Fruit fly (Drosophila melanogaster) whole organism, embryonic: ENCODE data around the gene CG4313.
A peak's percentile ranks its signal among the peaks of the same experiment; 100 is the strongest.

Experiments used
- Abd-B ChIP-seq: fragments of 200-800 bp; sonication (Bioruptor generic); optimal IDR thresholded peaks from 2 replicates; lab custom pipeline; 2018; ENCODE audit warnings: missing biosample characterization, mild to moderate bottlenecking, missing genetic modification characterization, moderate library complexity
- Atf3 ChIP-seq: fragments of 200-800 bp; sonication (Bioruptor generic); optimal IDR thresholded peaks from 3 replicates; lab custom pipeline; 2016; ENCODE audit warnings: missing biosample characterization, missing genetic modification characterization
- Bdp1 ChIP-seq: fragments of 200-800 bp; sonication (Bioruptor generic); optimal IDR thresholded peaks from 3 replicates; lab custom pipeline; 2016; ENCODE audit warnings: missing biosample characterization, missing genetic modification characterization
- C15 ChIP-seq: fragments of 200-800 bp; sonication (Bioruptor generic); IDR thresholded peaks from 3 replicates; pipeline ENCODE4 v1.3.6; 2022; ENCODE audit warnings: missing biosample characterization, missing genetic modification characterization
- CG10274 ChIP-seq: fragments of 200-800 bp; sonication (Bioruptor generic); optimal IDR thresholded peaks from 3 replicates; lab custom pipeline; 2017; ENCODE audit warnings: missing biosample characterization, mild to moderate bottlenecking, missing genetic modification characterization
- CG11696 ChIP-seq: fragments of 200-800 bp; sonication (Bioruptor generic); IDR thresholded peaks from 2 replicates; pipeline ENCODE4 v1.3.6; 2022; ENCODE audit warnings: missing biosample characterization, missing genetic modification characterization
- CG11723 ChIP-seq: fragments of 200-800 bp; sonication (Bioruptor generic); optimal IDR thresholded peaks from 2 replicates; lab custom pipeline; 2017; ENCODE audit warnings: missing biosample characterization, mild to moderate bottlenecking, missing genetic modification characterization
- CG14667 ChIP-seq: fragments of 200-800 bp; sonication (Bioruptor generic); IDR thresholded peaks from 2 replicates; pipeline ENCODE4 v1.3.6; 2022; ENCODE audit warnings: missing biosample characterization, missing genetic modification characterization
- CG18011 ChIP-seq: fragments of 200-800 bp; sonication (Bioruptor generic); optimal IDR thresholded peaks from 2 replicates; lab custom pipeline; 2017; ENCODE audit warnings: missing biosample characterization, missing genetic modification characterization, mild to moderate bottlenecking, moderate library complexity, missing genotype
- CG18619 ChIP-seq: fragments of 200-800 bp; sonication (Bioruptor generic); optimal IDR thresholded peaks from 3 replicates; lab custom pipeline; 2017; ENCODE audit warnings: missing biosample characterization, mild to moderate bottlenecking, missing genetic modification characterization
- CG32532 ChIP-seq: fragments of 200-800 bp; sonication (Bioruptor generic); IDR thresholded peaks from 2 replicates; pipeline ENCODE4 v1.3.6; 2022; ENCODE audit warnings: missing biosample characterization, missing genetic modification characterization
- CG33213 ChIP-seq: fragments of 200-800 bp; sonication (Bioruptor generic); optimal IDR thresholded peaks from 3 replicates; lab custom pipeline; 2016; ENCODE audit warnings: missing biosample characterization, missing genetic modification characterization
- CG3726 ChIP-seq: fragments of 200-800 bp; sonication (Bioruptor generic); IDR thresholded peaks from 3 replicates; pipeline ENCODE4, ENCODE4 v1.3.6; 2022; ENCODE audit warnings: missing biosample characterization, missing genetic modification characterization
- CG42726 ChIP-seq: fragments of 200-800 bp; sonication (Bioruptor generic); IDR thresholded peaks from 2 replicates; pipeline ENCODE4 v1.3.6; 2022; ENCODE audit warnings: missing biosample characterization, missing genetic modification characterization; ENCODE audit not compliant: partially characterized antibody
- CG4282 ChIP-seq: fragments of 200-800 bp; sonication (Bioruptor generic); optimal IDR thresholded peaks from 2 replicates; lab custom pipeline; 2016; ENCODE audit warnings: missing biosample characterization, missing genetic modification characterization
- CG4424 ChIP-seq: fragments of 200-800 bp; sonication (Bioruptor generic); optimal IDR thresholded peaks from 3 replicates; lab custom pipeline; 2016; ENCODE audit warnings: missing biosample characterization, missing genetic modification characterization
- CG6654 ChIP-seq: fragments of 200-800 bp; sonication (Bioruptor generic); optimal IDR thresholded peaks from 2 replicates; lab custom pipeline; 2017; ENCODE audit warnings: missing biosample characterization, mild to moderate bottlenecking, missing genetic modification characterization
- CG6813 ChIP-seq: fragments of 200-800 bp; sonication (Bioruptor generic); optimal IDR thresholded peaks from 2 replicates; lab custom pipeline; 2017; ENCODE audit warnings: missing biosample characterization, missing genetic modification characterization, mild to moderate bottlenecking, moderate library complexity, missing genetic modification reagents
- CG8290 ChIP-seq, 3 experiments: fragments of 200-800 bp; sonication (Bioruptor generic); optimal IDR thresholded peaks; 2 replicates each; lab custom pipeline; 2016 to 2019; ENCODE audit warnings: missing biosample characterization in 3 of 3, missing genetic modification characterization in 3 of 3, mild to moderate bottlenecking in 2 of 3, moderate library complexity in 1 of 3
- CG8359 ChIP-seq: fragments of 200-800 bp; sonication (Bioruptor generic); optimal IDR thresholded peaks from 2 replicates; lab custom pipeline; 2017; ENCODE audit warnings: missing biosample characterization, mild to moderate bottlenecking, missing genetic modification characterization, borderline replicate concordance
- CG9215 ChIP-seq: fragments of 200-800 bp; sonication (Bioruptor generic); IDR thresholded peaks from 2 replicates; pipeline ENCODE4 v1.3.6; 2022; ENCODE audit warnings: missing biosample characterization, missing genetic modification characterization
- CG9797 ChIP-seq: fragments of 200-800 bp; sonication (Bioruptor generic); optimal IDR thresholded peaks from 3 replicates; lab custom pipeline; 2018; ENCODE audit warnings: missing biosample characterization, mild to moderate bottlenecking, missing genetic modification characterization
- Camta ChIP-seq: fragments of 200-800 bp; sonication (Bioruptor generic); optimal IDR thresholded peaks from 2 replicates; lab custom pipeline; 2016; ENCODE audit warnings: missing biosample characterization, missing genetic modification characterization
- D19B ChIP-seq: fragments of 200-800 bp; sonication (Bioruptor generic); optimal IDR thresholded peaks from 2 replicates; lab custom pipeline; 2017; ENCODE audit warnings: missing biosample characterization, mild to moderate bottlenecking, missing genetic modification characterization
- Dfd ChIP-seq, 2 experiments: fragments of >200 bp; optimal IDR thresholded peaks; 2 replicates each; lab custom pipeline; 2017; ENCODE audit warnings: missing biosample characterization in 2 of 2, missing genetic modification characterization in 2 of 2
- Dll ChIP-seq: fragments of 200-800 bp; sonication (Bioruptor generic); IDR thresholded peaks from 4 replicates; pipeline ENCODE4 v1.3.6; 2022; ENCODE audit warnings: missing biosample characterization, missing genetic modification characterization; ENCODE audit not compliant: partially characterized antibody
- Dref ChIP-seq: fragments of 200-800 bp; sonication (Bioruptor generic); IDR thresholded peaks from 2 replicates; pipeline ENCODE4 v1.3.6; 2022; ENCODE audit warnings: missing biosample characterization, missing genetic modification characterization
- H15 ChIP-seq: fragments of 200-800 bp; sonication (Bioruptor generic); IDR thresholded peaks from 3 replicates; pipeline ENCODE4 v1.3.6; 2022; ENCODE audit warnings: missing biosample characterization, missing genetic modification characterization
- Hsf ChIP-seq: fragments of 200-800 bp; sonication (Bioruptor generic); optimal IDR thresholded peaks from 3 replicates; lab custom pipeline; 2016; ENCODE audit warnings: missing biosample characterization, missing genetic modification characterization
- Nf-YB ChIP-seq: fragments of 200-800 bp; sonication (Bioruptor generic); optimal IDR thresholded peaks from 3 replicates; lab custom pipeline; 2019; ENCODE audit warnings: missing biosample characterization, mild to moderate bottlenecking, missing genetic modification characterization, moderate library complexity
- Nf-YC ChIP-seq: fragments of 200-800 bp; optimal IDR thresholded peaks from 3 replicates; lab custom pipeline; 2019; ENCODE audit warnings: missing biosample characterization, mild to moderate bottlenecking, missing genetic modification characterization, moderate library complexity
- ab ChIP-seq: fragments of 200-800 bp; sonication (Bioruptor generic); optimal IDR thresholded peaks from 2 replicates; lab custom pipeline; 2016; ENCODE audit warnings: missing biosample characterization, missing genetic modification characterization
- ase ChIP-seq: fragments of 200-800 bp; sonication (Bioruptor generic); IDR thresholded peaks from 3 replicates; pipeline ENCODE4 v1.3.6; 2022; ENCODE audit warnings: missing biosample characterization, missing genetic modification characterization
- cg ChIP-seq: fragments of 200-800 bp; sonication (Bioruptor generic); optimal IDR thresholded peaks from 3 replicates; lab custom pipeline; 2019; ENCODE audit warnings: missing biosample characterization, mild to moderate bottlenecking, missing genetic modification characterization, moderate library complexity
- chn ChIP-seq: fragments of 200-800 bp; sonication (Bioruptor generic); optimal IDR thresholded peaks from 2 replicates; lab custom pipeline; 2016; ENCODE audit warnings: missing biosample characterization, missing genetic modification characterization
- crol ChIP-seq: fragments of 200-800 bp; sonication (Bioruptor generic); IDR thresholded peaks from 2 replicates; pipeline ENCODE4 v1.3.6; 2022; ENCODE audit warnings: missing biosample characterization, missing genetic modification characterization
- disco-r ChIP-seq: fragments of 200-800 bp; sonication (Bioruptor generic); optimal IDR thresholded peaks from 2 replicates; lab custom pipeline; 2016; ENCODE audit warnings: missing biosample characterization, missing genetic modification characterization
- dpn ChIP-seq, 2 experiments: fragments of 200-800 bp; sonication (Bioruptor generic); optimal IDR thresholded peaks; 3 replicates each; lab custom pipeline; 2016; ENCODE audit warnings: missing biosample characterization in 2 of 2, missing genetic modification characterization in 2 of 2
- dysf ChIP-seq: fragments of 200-800 bp; sonication (Bioruptor generic); IDR thresholded peaks from 3 replicates; pipeline ENCODE4 v1.3.6; 2022; ENCODE audit warnings: missing biosample characterization, missing genetic modification characterization
- gcm ChIP-seq: fragments of 200-800 bp; sonication (Bioruptor generic); optimal IDR thresholded peaks from 2 replicates; lab custom pipeline; 2019; ENCODE audit warnings: missing biosample characterization, mild to moderate bottlenecking, missing genetic modification characterization, moderate library complexity
- gsb-n ChIP-seq: fragments of 200-800 bp; sonication (Bioruptor generic); optimal IDR thresholded peaks from 3 replicates; lab custom pipeline; 2018; ENCODE audit warnings: missing biosample characterization, mild to moderate bottlenecking, missing genetic modification characterization
- knrl ChIP-seq: fragments of 200-800 bp; sonication (Bioruptor generic); IDR thresholded peaks from 3 replicates; pipeline ENCODE4 v1.3.6; 2022; ENCODE audit warnings: missing biosample characterization, missing genetic modification characterization; ENCODE audit not compliant: partially characterized antibody
- lola ChIP-seq, 3 experiments: fragments of >200 bp in 2 of 3; fragments of 200-800 bp in 1 of 3; sonication (Bioruptor generic) in 1 of 3; optimal IDR thresholded peaks; 2 replicates each; lab custom pipeline; 2017 to 2019; ENCODE audit warnings: missing biosample characterization in 3 of 3, missing genetic modification characterization in 3 of 3, mild to moderate bottlenecking in 1 of 3, moderate library complexity in 1 of 3
- nerfin-1 ChIP-seq: fragments of 200-800 bp; sonication (Bioruptor generic); optimal IDR thresholded peaks from 3 replicates; lab custom pipeline; 2019; ENCODE audit warnings: missing biosample characterization, mild to moderate bottlenecking, missing genetic modification characterization, moderate library complexity
- nmo ChIP-seq: fragments of 200-800 bp; sonication (Bioruptor generic); optimal IDR thresholded peaks from 2 replicates; lab custom pipeline; 2018; ENCODE audit warnings: missing biosample characterization, mild to moderate bottlenecking, missing genetic modification characterization, moderate library complexity
- peb ChIP-seq: fragments of 200-800 bp; sonication (Bioruptor generic); IDR thresholded peaks from 2 replicates; pipeline ENCODE4 v1.3.6; 2022; ENCODE audit warnings: missing biosample characterization, missing genetic modification characterization
- pita ChIP-seq: fragments of 200-800 bp; sonication (Bioruptor generic); optimal IDR thresholded peaks from 2 replicates; lab custom pipeline; 2017; ENCODE audit warnings: missing biosample characterization, mild to moderate bottlenecking, missing genetic modification characterization
- slbo ChIP-seq: fragments of 200-800 bp; sonication (Bioruptor generic); IDR thresholded peaks from 2 replicates; pipeline ENCODE4 v1.3.6; 2022; ENCODE audit warnings: missing biosample characterization, missing genetic modification characterization
- slou ChIP-seq: fragments of 200-800 bp; sonication (Bioruptor generic); optimal IDR thresholded peaks from 3 replicates; lab custom pipeline; 2016; ENCODE audit warnings: missing biosample characterization, missing genetic modification characterization
- zfh2 ChIP-seq: fragments of 200-800 bp; sonication (Bioruptor generic); optimal IDR thresholded peaks from 2 replicates; lab custom pipeline; 2016; ENCODE audit warnings: missing biosample characterization, missing genetic modification characterization

The CG4313 gene

DNA sequence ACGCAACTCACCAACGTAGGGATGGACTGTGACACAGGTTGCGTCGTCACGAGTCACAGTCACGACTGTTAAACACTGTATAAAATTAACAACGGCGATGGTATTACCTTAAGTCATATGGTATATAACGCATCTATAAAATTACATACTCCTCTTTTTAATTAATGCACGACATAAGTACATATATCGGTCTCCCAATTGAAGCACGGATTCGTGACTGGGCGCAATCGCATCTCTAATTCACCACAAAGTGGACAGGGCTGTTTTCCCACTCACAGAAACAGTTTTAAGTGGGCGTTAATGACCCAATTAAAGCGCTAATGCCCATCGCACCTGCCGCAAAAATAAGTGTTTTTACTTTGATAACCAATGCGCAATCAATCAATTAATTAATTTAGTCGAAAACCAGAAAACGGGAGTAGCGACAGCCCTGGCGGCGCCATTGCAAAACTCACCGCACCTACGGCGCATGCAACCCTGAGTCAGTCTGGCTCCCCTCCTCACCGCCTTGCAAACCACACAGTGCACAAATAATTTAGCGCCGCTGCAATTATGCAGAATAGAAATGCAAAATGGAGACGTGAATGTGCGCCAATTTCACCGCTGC is at the start of gene CG4313 (continued):
- peak; percentile 24 for TF ChIP-seq CG33213 (GFP tag; lab: Kevin White, UChicago)
- TF ChIP-seq ase (GFP tag; lab: Robert Waterston, UW): no peak
- TF ChIP-seq CG10274 (GFP tag; lab: Kevin White, UChicago): no peak
- TF ChIP-seq gcm (GFP tag; lab: Kevin White, UChicago): peak; percentile 49
- TF ChIP-seq C15: 0 out of 3 replicates have a peak, but pooled peaks have one; percentile 11
- peak; percentile 62 for TF ChIP-seq Abd-B (GFP tag; lab: Kevin White, UChicago)
- TF ChIP-seq peb (GFP tag; lab: Robert Waterston, UW): no peak
- peak; percentile 79 for TF ChIP-seq CG9215 (GFP tag; lab: Robert Waterston, UW)
- peak; percentile 53 for TF ChIP-seq Camta (GFP tag; lab: Kevin White, UChicago)
- TF ChIP-seq dysf: peak; percentile 76
- peak; percentile 76 for TF ChIP-seq zfh2 (GFP tag; lab: Kevin White, UChicago)
- TF ChIP-seq CG18011 (GFP tag; lab: Kevin White, UChicago): peak; percentile 53
- peak; percentile 71 to 78 for TF ChIP-seq dpn (GFP tag; optimal IDR thresholded peaks at IDR 0.05; lab: Kevin White, UChicago)
- no peak for TF ChIP-seq CG4282 (GFP tag; lab: Kevin White, UChicago)
- TF ChIP-seq Bdp1 (GFP tag; lab: Kevin White, UChicago): peak; percentile 48
- peak; percentile 77 for TF ChIP-seq CG32532 (GFP tag; lab: Robert Waterston, UW)
- TF ChIP-seq D19B (GFP tag; lab: Kevin White, UChicago): peak; percentile 35
- TF ChIP-seq chn (GFP tag; lab: Kevin White, UChicago): peak; percentile 73
- TF ChIP-seq nerfin-1 (tag; lab: Kevin White, UChicago): peak; percentile 45
- no peak for TF ChIP-seq Dref
- TF ChIP-seq CG18619 (GFP tag; lab: Kevin White, UChicago): peak; percentile 60
- TF ChIP-seq CG4424 (GFP tag; lab: Kevin White, UChicago): peak; percentile 78
- TF ChIP-seq lola (GFP tag; optimal IDR thresholded peaks at IDR 0.05; lab: Kevin White, UChicago): peak in 1 of 3 experiments; percentile 60
- peak; percentile 52 for TF ChIP-seq ab (GFP tag; lab: Kevin White, UChicago)
- peak; percentile 61 for TF ChIP-seq disco-r (GFP tag; lab: Kevin White, UChicago)
- TF ChIP-seq Atf3 (GFP tag; lab: Kevin White, UChicago): peak; percentile 55
- peak; percentile 2 for TF ChIP-seq CG9797 (GFP tag; lab: Kevin White, UChicago)
- TF ChIP-seq H15 (GFP tag; lab: Robert Waterston, UW): 0 out of 3 replicates have a peak, but pooled peaks have one; percentile 54
- TF ChIP-seq CG11696: no peak
- TF ChIP-seq Nf-YB (GFP tag; lab: Kevin White, UChicago): peak; percentile 36
- TF ChIP-seq CG11723 (GFP tag; lab: Kevin White, UChicago): peak; percentile 37
- peak; percentile 37 for TF ChIP-seq gsb-n
- no peak for TF ChIP-seq CG8359
- 0 out of 3 replicates have a peak, but pooled peaks have one; percentile 33 for TF ChIP-seq CG3726 (GFP tag; lab: Robert Waterston, UW)
- TF ChIP-seq CG14667 (GFP tag; lab: Robert Waterston, UW): peak; percentile 51
- no peak for TF ChIP-seq pita (GFP tag; lab: Kevin White, UChicago)
- peak; percentile 4 for TF ChIP-seq CG6654 (GFP tag; lab: Kevin White, UChicago)
- peak; percentile 69 for TF ChIP-seq Hsf
- peak; percentile 79 for TF ChIP-seq slbo (GFP tag; lab: Robert Waterston, UW)

DNA sequence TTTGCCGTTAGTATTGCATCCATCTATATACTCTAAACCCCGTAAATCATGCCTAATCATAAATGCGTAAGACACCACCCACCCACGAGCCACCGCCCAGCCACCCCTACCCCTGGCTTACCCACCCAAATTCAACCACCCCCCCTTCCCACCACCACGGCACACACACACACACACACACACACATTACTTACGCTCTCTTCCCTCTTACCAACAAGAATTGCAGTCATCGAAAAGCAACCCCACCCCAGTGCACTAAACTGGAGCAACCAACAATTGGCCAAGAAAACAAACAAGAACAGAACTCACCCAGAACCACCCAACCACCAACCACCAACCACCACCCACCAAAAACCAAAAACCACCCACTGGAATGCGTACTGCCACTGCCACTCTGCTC is 47.5 kb upstream of the CG4313 start:
- TF ChIP-seq CG42726 (GFP tag; lab: Robert Waterston, UW): no peak
- no peak for TF ChIP-seq Dll (GFP tag; lab: Robert Waterston, UW)
- no peak for TF ChIP-seq CG8290 (GFP tag; optimal IDR thresholded peaks at IDR 0.05; lab: Kevin White, UChicago)
- no peak for TF ChIP-seq CG8290 (tag; optimal IDR thresholded peaks at IDR 0.05; lab: Kevin White, UChicago)
- TF ChIP-seq slou (GFP tag; lab: Kevin White, UChicago): no peak
- peak; percentile 61; the same call in 1 of the 2 replicates for TF ChIP-seq crol (GFP tag; lab: Robert Waterston, UW)
- TF ChIP-seq knrl (GFP tag; lab: Robert Waterston, UW): no peak
- TF ChIP-seq Dfd (GFP tag; optimal IDR thresholded peaks at IDR 0.05; lab: Kevin White, UChicago): peak in 1 of 2 experiments; percentile 40
- no peak for TF ChIP-seq nmo (GFP tag; lab: Kevin White, UChicago)
- peak; percentile 44 for TF ChIP-seq Nf-YC (tag; lab: Kevin White, UChicago)
- no peak for TF ChIP-seq CG8359
- TF ChIP-seq lola (GFP tag; optimal IDR thresholded peaks at IDR 0.05; lab: Kevin White, UChicago): no peak
- peak; percentile 3 for TF ChIP-seq cg
- TF ChIP-seq CG6813 (GFP tag; lab: Kevin White, UChicago): no peak
